Fruit fly (Drosophila melanogaster) ovary, adult (tissue): Measurements from ENCODE around the gene CG42237.

Source experiments
- CG17801 ChIP-seq: fragments of 200-800 bp; optimal IDR thresholded peaks from 2 replicates; lab custom pipeline; 2019; ENCODE audit warnings: missing biosample characterization, mild to moderate bottlenecking, missing genetic modification characterization, moderate library complexity; ENCODE audit not compliant: partially characterized antibody

Gene CG42237

dm6 chrX:13114861-13115260 is at the start of gene CG42237:
Gene CG42237 (plus strand): TSS chrX:13115131.
- peak; percentile 37 for TF ChIP-seq CG17801 (GFP tag; lab: Kevin White, UChicago)

dm6 chrX:13087333-13087828 is 27.6 kb upstream of the CG42237 start:
- peak; percentile 57 for TF ChIP-seq CG17801 (GFP tag; lab: Kevin White, UChicago)

dm6 chrX:13088025-13088805 is 26.7 kb upstream of the CG42237 start:
- TF ChIP-seq CG17801 (GFP tag; lab: Kevin White, UChicago): no peak

- TF ChIP-seq CG17801 (GFP tag; lab: Kevin White, UChicago): no peak
These were observed 25.6 kb upstream of the CG42237 start for dm6 chrX:13089375-13089774.

dm6 chrX:13089920-13090655 is 24.8 kb upstream of the CG42237 start, which contains the start of gene hep:
Gene hep (minus strand): TSS chrX:13090434.
- no peak for TF ChIP-seq CG17801 (GFP tag; lab: Kevin White, UChicago)

dm6 chrX:13090656-13091261 is 24.2 kb upstream of the CG42237 start, which contains the start of gene lic:
Gene lic (plus strand): TSS chrX:13091145.
- no peak for TF ChIP-seq CG17801 (GFP tag; lab: Kevin White, UChicago)

dm6 chrX:13091859-13092258 is 23.1 kb upstream of the CG42237 start:
- TF ChIP-seq CG17801 (GFP tag; lab: Kevin White, UChicago): no peak

dm6 chrX:13094085-13094764 is 20.7 kb upstream of the CG42237 start, which contains the start of gene CG2200:
Gene CG2200 (plus strand): TSS chrX:13094299.
- TF ChIP-seq CG17801 (GFP tag; lab: Kevin White, UChicago): peak; percentile 74

- no peak for TF ChIP-seq CG17801 (GFP tag; lab: Kevin White, UChicago)
These were observed 15.0 kb upstream of the CG42237 start for dm6 chrX:13099919-13100318.

dm6 chrX:13101817-13102216 is 13.1 kb upstream of the CG42237 start:
- TF ChIP-seq CG17801 (GFP tag; lab: Kevin White, UChicago): no peak

- TF ChIP-seq CG17801 (GFP tag; lab: Kevin White, UChicago): no peak
These were observed 10.4 kb upstream of the CG42237 start for dm6 chrX:13104571-13104970.

dm6 chrX:13105220-13105619 is 9.7 kb upstream of the CG42237 start:
- peak; percentile 50 for TF ChIP-seq CG17801 (GFP tag; lab: Kevin White, UChicago)

dm6 chrX:13108144-13108824 is 6.6 kb upstream of the CG42237 start, which contains the start of gene Fer3HCH:
Gene Fer3HCH (minus strand): TSS chrX:13108194.
- peak; percentile 3 for TF ChIP-seq CG17801 (GFP tag; lab: Kevin White, UChicago)
